Worm (Caenorhabditis elegans) whole organism, L4/young adult: ENCODE measurements around the gene R160.13.

Experiments
- W03F9.2 ChIP-seq: fragments of 150-350 bp; optimal IDR thresholded peaks from 2 replicates; lab custom pipeline; 2014; ENCODE audit warnings: missing biosample characterization, missing genetic modification characterization
- him-1 ChIP-seq: sonication (generic microtip); optimal IDR thresholded peaks from 2 replicates; lab custom pipeline; 2016; ENCODE audit warnings: missing genotype, missing genetic modification reagents, missing genetic modification characterization, missing compliant biosample characterization

DNA sequence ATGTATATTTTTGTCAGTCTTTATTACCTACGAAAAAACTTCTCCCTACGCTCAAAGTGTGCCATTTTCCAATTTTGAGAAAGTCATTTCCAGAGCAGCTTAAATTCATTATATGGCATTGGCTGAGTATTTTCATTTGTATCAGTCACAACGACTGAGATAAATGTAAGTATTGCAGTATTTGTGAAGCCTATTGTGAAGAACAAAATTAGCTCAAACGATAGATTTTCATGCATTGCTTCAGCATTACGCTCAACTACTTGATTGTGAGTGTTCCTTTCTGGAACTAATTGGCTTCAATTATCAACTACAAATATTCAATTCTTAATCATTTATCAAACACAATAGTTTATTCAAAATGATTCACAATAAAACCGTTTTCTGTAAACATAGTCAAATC, 6.4 kb upstream of the R160.13 start, which contains the start of gene R160.12:
- TF ChIP-seq him-1 (tag; lab: Kevin White, UChicago) (no peak), W03F9.2 (tag; lab: Kevin White, UChicago) (no peak)
